Fruit fly (Drosophila melanogaster): ENCODE results near the gene CG44037.

DNA sequence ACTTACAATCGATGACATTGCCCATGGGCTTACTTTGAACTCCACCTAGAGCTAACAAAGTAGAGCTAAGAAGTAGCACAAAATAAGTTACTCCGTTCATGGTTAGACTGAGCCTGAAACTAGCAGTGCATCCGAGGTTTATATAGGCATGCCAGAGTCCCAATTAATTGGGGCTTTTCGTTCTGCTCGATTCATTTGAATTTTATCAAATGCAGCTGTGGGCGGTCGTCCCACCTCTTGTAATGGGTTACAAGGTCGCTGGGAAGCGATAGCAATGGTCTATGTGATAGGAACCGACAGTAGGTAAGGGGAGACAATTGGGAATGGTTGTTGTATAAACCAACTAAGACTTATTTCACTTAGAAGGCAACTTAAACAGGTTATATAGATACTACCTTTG is 32.3 kb upstream of the CG44037 start, which contains the start of gene CG12256:
- no peak for TF ChIP-seq CG13204 (GFP tag; optimal IDR thresholded peaks at IDR 0.05)
- TF ChIP-seq Pif1A (GFP tag; optimal IDR thresholded peaks at IDR 0.05): no peak
- TF ChIP-seq Ets98B (GFP tag; IDR thresholded peaks at IDR 0.05): no peak
- TF ChIP-seq fd96Ca (GFP tag; IDR thresholded peaks at IDR 0.05): no peak
- TF ChIP-seq CG10348 (GFP tag; IDR thresholded peaks at IDR 0.05): no peak
